Fruit fly (Drosophila melanogaster): Measurements from ENCODE around the gene CG9265.

DNA sequence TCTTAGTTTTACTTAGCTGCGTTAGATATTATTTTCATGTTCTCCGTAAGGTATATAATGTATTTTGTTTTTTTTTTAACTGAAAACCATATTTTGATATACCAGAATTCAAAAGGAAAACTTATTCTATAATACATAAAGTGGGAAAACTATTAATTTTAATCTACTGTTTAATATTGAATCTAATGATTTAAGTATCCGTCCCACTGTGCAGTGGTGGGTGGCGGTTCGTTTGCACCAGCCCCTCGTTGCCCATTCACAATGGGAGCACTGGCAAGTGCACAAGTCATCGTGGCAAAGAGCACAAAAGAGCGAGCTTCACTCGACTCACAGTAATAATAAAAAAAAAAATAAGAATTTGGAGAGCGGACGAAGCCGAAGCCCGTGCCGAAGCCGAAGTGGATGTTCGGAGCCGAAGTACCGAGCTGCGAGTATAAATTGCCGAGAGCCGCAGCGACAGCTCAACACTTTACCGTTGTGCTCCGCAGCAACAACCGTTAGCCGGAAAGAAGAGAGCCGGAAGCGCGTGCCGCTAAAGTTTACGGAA is 25.2 kb upstream of the CG9265 start, which contains the start of gene CG34136:
- no peak for TF ChIP-seq Dll (optimal IDR thresholded peaks at IDR 0.05)
- TF ChIP-seq CG8478 (optimal IDR thresholded peaks at IDR 0.05), result no peak
- TF ChIP-seq EcR (GFP tag; optimal IDR thresholded peaks at IDR 0.05), result no peak
- TF ChIP-seq psq (optimal IDR thresholded peaks at IDR 0.05), result no peak
- no peak for TF ChIP-seq pan (optimal IDR thresholded peaks at IDR 0.05)
